Fruit fly (Drosophila melanogaster) whole organism, embryonic: ENCODE results near the gene CG32945.

Experiments used
- Neu2 ChIP-seq: fragments of 200-800 bp; sonication (Bioruptor generic); optimal IDR thresholded peaks from 3 replicates; lab custom pipeline; 2016; ENCODE audit warnings: missing biosample characterization, missing genetic modification characterization, borderline replicate concordance
- gfzf ChIP-seq: fragments of 200-800 bp; sonication (Bioruptor generic); optimal IDR thresholded peaks from 2 replicates; lab custom pipeline; 2016; ENCODE audit warnings: missing biosample characterization, mild to moderate bottlenecking, missing genetic modification characterization, moderate library complexity

DNA sequence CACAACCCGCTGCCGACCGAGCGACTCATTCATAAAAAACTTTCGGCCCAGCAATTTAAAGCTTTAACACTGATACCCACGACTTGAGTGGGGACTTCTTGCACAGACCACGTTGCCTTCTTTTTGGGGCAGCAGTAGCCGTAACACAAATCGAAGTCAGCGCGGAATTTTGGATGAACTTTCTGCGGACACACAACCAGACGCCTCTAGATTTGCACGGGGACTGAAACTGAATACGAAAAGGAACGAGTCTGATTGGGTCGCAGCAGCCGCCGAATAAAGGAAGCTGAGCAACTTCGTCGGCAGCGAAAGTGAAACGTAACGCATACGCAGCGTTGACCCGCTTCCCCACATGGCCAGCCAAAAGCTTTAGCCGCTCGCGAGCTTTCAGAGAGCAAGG is 20.6 kb downstream of the CG32945 start, which contains the start of gene CG34357:
- TF ChIP-seq Neu2 (GFP tag; lab: Kevin White, UChicago) = no peak
- no peak for TF ChIP-seq gfzf (GFP tag; lab: Kevin White, UChicago)
